Worm (Caenorhabditis elegans): ENCODE data around the gene T28A8.4.

ce11 chrIII:13462138-13462634, 41.3 kb upstream of the T28A8.4 start, which contains the start of the genes abcf-2 and T27E9.2:
- TF ChIP-seq ref-1 (GFP tag; conservative IDR thresholded peaks at IDR 0.05), result no peak
- no peak for TF ChIP-seq ztf-23 (GFP tag; IDR thresholded peaks at IDR 0.05)
- TF ChIP-seq flt-1 (GFP tag; IDR thresholded peaks at IDR 0.05), result no peak
- no peak for TF ChIP-seq med-1 (GFP tag; optimal IDR thresholded peaks at IDR 0.05; ENCODE audit: insufficient read depth)
- no peak for TF ChIP-seq klf-2 (GFP tag; conservative IDR thresholded peaks at IDR 0.05)

All from whole organism, midembryonic.